Fruit fly (Drosophila melanogaster): ENCODE results near the gene CG17636.

dm6 chrX:123799-124198 is 2.7 kb downstream of the CG17636 start:
- TF ChIP-seq CG30403 (GFP tag; optimal IDR thresholded peaks at IDR 0.05) (no peak), dmrt11E (tag; optimal IDR thresholded peaks at IDR 0.05) (no peak)

Data from whole organism, embryonic.